Worm (Caenorhabditis elegans): ENCODE measurements around the gene Y105C5B.8.

ce11 chrIV:15930694-15931093, 4.0 kb upstream of the Y105C5B.8 start:
- TF ChIP-seq sea-1 (GFP tag; conservative IDR thresholded peaks at IDR 0.05), result no peak
- TF ChIP-seq B0310.2 (tag; optimal IDR thresholded peaks at IDR 0.05), result no peak
- TF ChIP-seq hmg-4 (GFP tag; optimal IDR thresholded peaks at IDR 0.05), result no peak
- no peak for TF ChIP-seq scrt-1 (GFP tag; IDR thresholded peaks at IDR 0.05)
- no peak for TF ChIP-seq F13C5.2 (tag; optimal IDR thresholded peaks at IDR 0.05)
